Worm (Caenorhabditis elegans) whole organism, young adult: ENCODE data around the gene nhr-228.

Experiments used
- T07F8.4 ChIP-seq: sonication (generic microtip); optimal IDR thresholded peaks from 2 replicates; lab custom pipeline; 2016; ENCODE audit warnings: mild to moderate bottlenecking, missing genetic modification characterization, moderate library complexity, missing compliant biosample characterization
- Y53F4B.3 ChIP-seq: fragments of 200-800 bp; sonication (Bioruptor generic); IDR thresholded peaks from 2 replicates; pipeline ENCODE4 v1.3.6; 2022; ENCODE audit warnings: missing genetic modification reagents, missing genetic modification characterization, missing compliant biosample characterization
- Y67H2A.10 ChIP-seq: fragments of 200-800 bp; sonication (Bioruptor generic); conservative IDR thresholded peaks from 2 replicates; pipeline ENCODE4 v1.3.6; 2022; ENCODE audit warnings: missing genetic modification reagents, missing genetic modification characterization, missing compliant biosample characterization
- ama-1 ChIP-seq, 3 experiments: fragments of 150-350 bp in 1 of 3; sonication (generic microtip) in 2 of 3; optimal IDR thresholded peaks; 2 replicates each; lab custom pipeline; 2014 to 2018; ENCODE audit warnings: missing biosample characterization in 2 of 3, missing genetic modification characterization in 2 of 3, missing genetic modification reagents in 2 of 3
- atf-7 ChIP-seq: sonication (generic microtip); optimal IDR thresholded peaks from 2 replicates; lab custom pipeline; 2017; ENCODE audit warnings: mild to moderate bottlenecking, missing genetic modification characterization, missing compliant biosample characterization
- attf-5 ChIP-seq: fragments of 200-800 bp; sonication (Bioruptor generic); optimal IDR thresholded peaks from 2 replicates; lab custom pipeline; 2018; ENCODE audit warnings: mild to moderate bottlenecking, missing genetic modification characterization, missing compliant biosample characterization
- bed-1 ChIP-seq: fragments of 200-800 bp; sonication (Bioruptor generic); IDR thresholded peaks from 2 replicates; pipeline ENCODE4 v1.3.6; 2022; ENCODE audit warnings: missing genetic modification reagents, missing genetic modification characterization, missing compliant biosample characterization
- ccch-3 ChIP-seq: fragments of 200-800 bp; sonication (Bioruptor generic); optimal IDR thresholded peaks from 2 replicates; lab custom pipeline; 2018; ENCODE audit warnings: mild to moderate bottlenecking, missing genetic modification characterization, missing compliant biosample characterization
- cebp-1 ChIP-seq, 2 experiments: fragments of 200-800 bp in 1 of 2; sonication (Bioruptor generic) in 1 of 2; sonication (generic microtip) in 1 of 2; IDR thresholded peaks in 1 of 2; optimal IDR thresholded peaks in 1 of 2; 2 replicates each; pipeline versions ENCODE4 v1.3.6 to Lab custom; 2017 to 2022; ENCODE audit warnings: missing compliant biosample characterization in 2 of 2, missing genetic modification characterization in 2 of 2, mild to moderate bottlenecking in 1 of 2, missing genetic modification reagents in 1 of 2, moderate library complexity in 1 of 2
- ceh-100 ChIP-seq: fragments of 200-800 bp; sonication (Bioruptor generic); IDR thresholded peaks from 2 replicates; pipeline ENCODE4 v1.3.6; 2022; ENCODE audit warnings: missing genetic modification reagents, missing genetic modification characterization, missing compliant biosample characterization
- ceh-27 ChIP-seq: fragments of 200-800 bp; sonication (Bioruptor generic); optimal IDR thresholded peaks from 2 replicates; lab custom pipeline; 2018; ENCODE audit warnings: mild to moderate bottlenecking, missing genetic modification characterization, moderate library complexity, missing compliant biosample characterization
- efl-1 ChIP-seq: fragments of 150-350 bp; optimal IDR thresholded peaks from 2 replicates; lab custom pipeline; 2014; ENCODE audit warnings: missing biosample characterization, missing genetic modification reagents, missing genetic modification characterization
- gei-17 ChIP-seq: fragments of 200-800 bp; sonication (Bioruptor generic); optimal IDR thresholded peaks from 2 replicates; lab custom pipeline; 2018; ENCODE audit warnings: mild to moderate bottlenecking, missing genetic modification characterization, missing compliant biosample characterization
- hmg-1.2 ChIP-seq: fragments of 200-800 bp; sonication (Bioruptor generic); IDR thresholded peaks from 2 replicates; pipeline ENCODE4 v1.3.6; 2022; ENCODE audit warnings: missing genetic modification reagents, missing genetic modification characterization, missing compliant biosample characterization
- hrde-1 ChIP-seq: sonication (generic microtip); optimal IDR thresholded peaks from 2 replicates; lab custom pipeline; 2016; ENCODE audit warnings: missing genetic modification characterization, mild to moderate bottlenecking, missing compliant biosample characterization, moderate library complexity, missing genotype, missing genetic modification reagents, borderline replicate concordance
- let-607 ChIP-seq, 2 experiments: fragments of 200-800 bp in 1 of 2; sonication (Bioruptor generic) in 1 of 2; sonication (generic microtip) in 1 of 2; optimal IDR thresholded peaks; 2 replicates each; lab custom pipeline; 2016 to 2018; ENCODE audit warnings: mild to moderate bottlenecking in 2 of 2, missing compliant biosample characterization in 2 of 2, missing genetic modification characterization in 2 of 2, moderate library complexity in 2 of 2, missing genotype in 1 of 2
- mcd-1 ChIP-seq: fragments of 200-800 bp; sonication (Bioruptor generic); IDR thresholded peaks from 2 replicates; pipeline ENCODE4 v1.3.6; 2022; ENCODE audit warnings: missing genetic modification reagents, missing genetic modification characterization, missing compliant biosample characterization
- nfyb-1 ChIP-seq: fragments of 200-800 bp; sonication (Bioruptor generic); IDR thresholded peaks from 2 replicates; pipeline ENCODE4 v1.3.6; 2022; ENCODE audit warnings: missing genetic modification reagents, missing genetic modification characterization, missing compliant biosample characterization
- nhr-179 ChIP-seq: sonication (generic microtip); optimal IDR thresholded peaks from 2 replicates; lab custom pipeline; 2016; ENCODE audit warnings: mild to moderate bottlenecking, missing genetic modification characterization, missing compliant biosample characterization
- nhr-80 ChIP-seq: sonication (generic microtip); optimal IDR thresholded peaks from 2 replicates; lab custom pipeline; 2016; ENCODE audit warnings: missing genetic modification characterization, missing compliant biosample characterization
- snpc-1.1 ChIP-seq: sonication (generic microtip); optimal IDR thresholded peaks from 2 replicates; lab custom pipeline; 2017; ENCODE audit warnings: missing genetic modification characterization, mild to moderate bottlenecking, missing compliant biosample characterization, antibody characterized with exemption, moderate library complexity, missing genotype, missing genetic modification reagents; ENCODE audit not compliant: insufficient read depth
- unc-62 ChIP-seq: fragments of 150-350 bp; optimal IDR thresholded peaks from 2 replicates; lab custom pipeline; 2014; ENCODE audit warnings: missing biosample characterization, missing genetic modification reagents, missing genetic modification characterization
- xnd-1 ChIP-seq: sonication (generic microtip); optimal IDR thresholded peaks from 2 replicates; lab custom pipeline; 2016; ENCODE audit warnings: missing genotype, missing genetic modification reagents, missing genetic modification characterization, missing compliant biosample characterization
- zfh-2 ChIP-seq: fragments of 200-800 bp; sonication (Bioruptor generic); conservative IDR thresholded peaks from 2 replicates; pipeline ENCODE4 v1.3.6; 2022; ENCODE audit warnings: missing genetic modification reagents, missing genetic modification characterization, missing compliant biosample characterization
- ztf-3 ChIP-seq: fragments of 200-800 bp; sonication (Bioruptor generic); optimal IDR thresholded peaks from 2 replicates; lab custom pipeline; 2018; ENCODE audit warnings: mild to moderate bottlenecking, missing genetic modification characterization, missing compliant biosample characterization

Gene nhr-228

ce11 chrV:2251774-2252173 lies 29.8 kb upstream of the nhr-228 start:
- TF ChIP-seq hrde-1 (tag; lab: Kevin White, UChicago): no peak
- no peak for TF ChIP-seq xnd-1 (tag; lab: Kevin White, UChicago)
- TF ChIP-seq ceh-27 (GFP tag; lab: Kevin White, UChicago): no peak
- peak; percentile 31 for TF ChIP-seq nhr-80
- TF ChIP-seq snpc-1.1 (tag; lab: Kevin White, UChicago): no peak
- TF ChIP-seq, all 124 proteins: peak for 1

- TF ChIP-seq zfh-2 (GFP tag; lab: Robert Waterston, UW): peak; percentile 68
- TF ChIP-seq ceh-100: no peak
- no peak for TF ChIP-seq efl-1 (GFP tag; lab: Kevin White, UChicago)
- TF ChIP-seq cebp-1 (GFP tag; IDR thresholded peaks at IDR 0.05; lab: Robert Waterston, UW): no peak
- TF ChIP-seq cebp-1 (tag; optimal IDR thresholded peaks at IDR 0.05; lab: Kevin White, UChicago): peak; percentile 35
Observed at ce11 chrV:2254553-2255124, 26.9 kb upstream of the nhr-228 start, which contains the start of gene str-253. str-253 (minus strand) TSS chrV:2254603.

ce11 chrV:2255191-2255590 lies 26.4 kb upstream of the nhr-228 start, which contains the start of gene F41B5.1:
F41B5.1 (plus strand) TSS chrV:2255533.
- TF ChIP-seq mcd-1: 0 out of 2 replicates have a peak, but pooled peaks have one; percentile 10
- TF ChIP-seq hmg-1.2: peak; percentile 85

- TF ChIP-seq bed-1 (GFP tag; lab: Robert Waterston, UW) (no peak), cebp-1 (GFP tag; IDR thresholded peaks at IDR 0.05; lab: Robert Waterston, UW) (no peak), cebp-1 (tag; optimal IDR thresholded peaks at IDR 0.05; lab: Kevin White, UChicago) (peak; percentile 3), attf-5 (peak; percentile 2), unc-62 (no peak), ama-1 (optimal IDR thresholded peaks at IDR 0.05; lab: Kevin White, UChicago) (no peak), ama-1 (GFP tag; optimal IDR thresholded peaks at IDR 0.05; lab: Kevin White, UChicago) (no peak), nhr-80 (peak; percentile 14), hmg-1.2 (peak; percentile 76; the same call in 1 of the 2 replicates)
Observed at ce11 chrV:2259750-2260149, 21.8 kb upstream of the nhr-228 start, which contains the start of gene nhr-182. nhr-182 (minus strand) TSS chrV:2259927.

- no peak for TF ChIP-seq nfyb-1 (GFP tag; lab: Robert Waterston, UW)
- TF ChIP-seq atf-7 (tag; lab: Kevin White, UChicago): no peak
- TF ChIP-seq ztf-3: no peak
- TF ChIP-seq gei-17 (GFP tag; lab: Kevin White, UChicago): no peak
- TF ChIP-seq nhr-179 (tag; lab: Kevin White, UChicago): no peak
- TF ChIP-seq Y67H2A.10 (GFP tag; lab: Robert Waterston, UW): no peak
- no peak for TF ChIP-seq Y53F4B.3 (GFP tag; lab: Robert Waterston, UW)
- no peak for TF ChIP-seq let-607 (tag; optimal IDR thresholded peaks at IDR 0.05; lab: Kevin White, UChicago)
Observed at ce11 chrV:2260660-2261059, 20.9 kb upstream of the nhr-228 start, which contains the start of gene F41B5.12. F41B5.12 (plus strand) TSS chrV:2260960.

- TF ChIP-seq ccch-3 (GFP tag; lab: Kevin White, UChicago) (no peak), cebp-1 (GFP tag; IDR thresholded peaks at IDR 0.05; lab: Robert Waterston, UW) (peak; percentile 69; the same call in 1 of the 2 replicates), cebp-1 (tag; optimal IDR thresholded peaks at IDR 0.05; lab: Kevin White, UChicago) (peak; percentile 90)
Observed at ce11 chrV:2264455-2264854, 17.1 kb upstream of the nhr-228 start, which contains the start of gene nhr-183. nhr-183 (minus strand) TSS chrV:2264634.

ce11 chrV:2264925-2265324 lies 16.6 kb upstream of the nhr-228 start:
- TF ChIP-seq nfyb-1 (GFP tag; lab: Robert Waterston, UW): no peak
- TF ChIP-seq T07F8.4: no peak
- TF ChIP-seq, all 124 proteins: peak for 0
